Fruit fly (Drosophila melanogaster): ENCODE data around the gene CG4998.

CG4998 gene

dm6 chr3L:16377768-16378764, 39.3 kb downstream of the CG4998 start, which contains the start of gene roq (continued):
- TF ChIP-seq HLH4C (GFP tag; IDR thresholded peaks at IDR 0.05; ENCODE audit: partially characterized antibody) (peak; percentile 71), klu (GFP tag; IDR thresholded peaks at IDR 0.05) (no peak), CG17802 (tag; optimal IDR thresholded peaks at IDR 0.05) (no peak), ems (GFP tag; optimal IDR thresholded peaks at IDR 0.05) (no peak), tgo (GFP tag; IDR thresholded peaks at IDR 0.05) (no peak), CG8388 (GFP tag; optimal IDR thresholded peaks at IDR 0.05) (no peak), pum (GFP tag; optimal IDR thresholded peaks at IDR 0.05) (no peak), CG18011 (GFP tag; optimal IDR thresholded peaks at IDR 0.05) (peak; percentile 24), yki (optimal IDR thresholded peaks at IDR 0.05) (no peak), nerfin-2 (GFP tag; IDR thresholded peaks at IDR 0.05; ENCODE audit: partially characterized antibody) (peak; percentile 65; the same call in 1 of the 2 replicates), CG3838 (GFP tag; optimal IDR thresholded peaks at IDR 0.05) (no peak), stwl (tag; optimal IDR thresholded peaks at IDR 0.05) (peak; percentile 88), CG3995 (GFP tag; optimal IDR thresholded peaks at IDR 0.05) (no peak), GATAe (GFP tag; conservative IDR thresholded peaks at IDR 0.05) (peak; percentile 14; the same call in 1 of the 2 replicates), dmrt11E (tag; optimal IDR thresholded peaks at IDR 0.05) (no peak), CG17328 (GFP tag; IDR thresholded peaks at IDR 0.05) (no peak), Opbp (GFP tag; IDR thresholded peaks at IDR 0.05; ENCODE audit: partially characterized antibody) (peak; percentile 65; the same call in 2 of the 3 replicates), Gug (GFP tag; IDR thresholded peaks at IDR 0.05) (no peak), trh (GFP tag; optimal IDR thresholded peaks at IDR 0.05) (no peak), MTF-1 (GFP tag; optimal IDR thresholded peaks at IDR 0.05; ENCODE audit: borderline replicate concordance) (no peak), da (GFP tag; optimal IDR thresholded peaks at IDR 0.05) (no peak), gce (GFP tag; IDR thresholded peaks at IDR 0.05) (no peak), Hr3 (GFP tag; optimal IDR thresholded peaks at IDR 0.05) (no peak), CG34422 (GFP tag; IDR thresholded peaks at IDR 0.05) (peak; percentile 37; the same call in 1 of the 3 replicates), CG10209 (GFP tag; optimal IDR thresholded peaks at IDR 0.05) (no peak), Taf1 (GFP tag; IDR thresholded peaks at IDR 0.05) (no peak), ase (GFP tag; IDR thresholded peaks at IDR 0.05) (no peak), Drgx (GFP tag; IDR thresholded peaks at IDR 0.05) (no peak), CG34224 (GFP tag; IDR thresholded peaks at IDR 0.05; ENCODE audit: partially characterized antibody) (peak; percentile 58; the same call in 2 of the 3 replicates), cg (GFP tag; optimal IDR thresholded peaks at IDR 0.05) (peak; percentile 98), CG9437 (GFP tag; optimal IDR thresholded peaks at IDR 0.05) (peak; percentile 95), CG7372 (GFP tag; IDR thresholded peaks at IDR 0.05) (no peak), CG33213 (GFP tag; optimal IDR thresholded peaks at IDR 0.05) (peak; percentile 44), CG11560 (tag; IDR thresholded peaks at IDR 0.05) (no peak), CG11247 (GFP tag; IDR thresholded peaks at IDR 0.05) (no peak), NK7.1 (GFP tag; optimal IDR thresholded peaks at IDR 0.05) (no peak), btn (GFP tag; optimal IDR thresholded peaks at IDR 0.05) (no peak), Myb (GFP tag; optimal IDR thresholded peaks at IDR 0.05) (peak; percentile 78), gsb (GFP tag; IDR thresholded peaks at IDR 0.05) (no peak), eyg (GFP tag; optimal IDR thresholded peaks at IDR 0.05) (no peak), MESR4 (GFP tag; optimal IDR thresholded peaks at IDR 0.05) (peak; percentile 57), CG14050 (GFP tag; IDR thresholded peaks at IDR 0.05) (no peak), Hey (tag; optimal IDR thresholded peaks at IDR 0.05) (no peak), CG14014 (GFP tag; IDR thresholded peaks at IDR 0.05) (no peak), CG13287 (GFP tag; IDR thresholded peaks at IDR 0.05; ENCODE audit: partially characterized antibody) (peak; percentile 72; the same call in 1 of the 2 replicates), dati (GFP tag; IDR thresholded peaks at IDR 0.05) (no peak), Bteb2 (GFP tag; optimal IDR thresholded peaks at IDR 0.05) (no peak), CG8944 (GFP tag; optimal IDR thresholded peaks at IDR 0.05) (no peak), CG7928 (GFP tag; optimal IDR thresholded peaks at IDR 0.05) (no peak)
